Fruit fly (Drosophila melanogaster): ENCODE measurements around the gene CG18528.

CG18528 gene

DNA sequence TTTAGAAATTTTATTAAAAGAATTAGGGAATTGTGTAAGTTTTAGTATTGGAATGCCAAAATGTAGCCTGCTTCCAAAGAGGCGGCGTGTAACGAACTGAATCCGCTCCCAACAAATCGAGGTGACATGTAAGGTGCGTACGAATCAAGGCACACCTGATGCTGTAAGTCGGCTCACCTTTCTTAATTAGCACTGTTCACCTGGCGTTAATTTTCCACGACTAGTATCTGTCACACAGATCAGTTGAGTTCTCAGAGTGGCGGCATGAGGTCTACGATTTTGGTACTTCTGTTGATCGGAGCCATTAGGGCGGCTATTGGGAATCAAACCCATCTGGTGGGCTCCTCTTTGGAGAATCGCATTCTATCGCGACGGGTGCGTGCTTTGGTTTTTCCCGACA lies 1.6 kb upstream of the CG18528 start, which contains the start of the genes CG5762 and CG33339:
TSS of gene CG5762 (minus strand) at position 101 of the 400 bp plus-strand sequence.
TSS of gene CG33339 (plus strand) at position 265 of the 400 bp plus-strand sequence.
- TF ChIP-seq Crg-1 (GFP tag; optimal IDR thresholded peaks at IDR 0.05) (no peak), Mnt (GFP tag; optimal IDR thresholded peaks at IDR 0.05) (no peak)

DNA sequence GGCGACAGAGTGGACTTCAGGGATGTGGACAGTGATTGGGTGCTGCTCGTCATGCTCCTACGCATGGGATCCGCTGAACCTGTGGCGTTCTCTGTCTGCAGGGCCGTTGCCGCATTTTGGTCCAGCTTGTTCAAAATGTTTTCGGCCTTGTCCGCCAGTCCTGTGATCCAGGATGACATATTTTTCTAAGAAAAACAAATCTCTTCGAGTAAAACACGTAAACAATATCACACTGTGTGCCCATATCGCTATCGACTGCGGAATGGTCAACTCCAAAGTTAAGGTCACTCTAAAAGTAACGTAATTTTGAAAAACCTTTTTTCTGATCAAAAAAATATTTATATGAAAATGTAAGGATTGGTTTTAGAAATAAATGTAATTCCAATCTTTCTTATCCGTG lies 2.2 kb downstream of the CG18528 start, which contains the start of gene Golgin84:
TSS of gene Golgin84 (minus strand) at position 241 of the 400 bp plus-strand sequence.
- TF ChIP-seq CG33017 (tag; optimal IDR thresholded peaks at IDR 0.05) (no peak), CG14711 (tag; optimal IDR thresholded peaks at IDR 0.05) (no peak), Clk (GFP tag; optimal IDR thresholded peaks at IDR 0.05) (no peak), bab1 (GFP tag; optimal IDR thresholded peaks at IDR 0.05) (no peak)

dm6 chr3R:24353448-24353847 lies 6.5 kb downstream of the CG18528 start:
- TF ChIP-seq cnc (optimal IDR thresholded peaks at IDR 0.05) = no peak
- TF ChIP-seq CG11617 (GFP tag; optimal IDR thresholded peaks at IDR 0.05) = no peak
- TF ChIP-seq toe (GFP tag; optimal IDR thresholded peaks at IDR 0.05) = no peak

- TF ChIP-seq Hr96 (GFP tag; optimal IDR thresholded peaks at IDR 0.05) (peak; percentile 46), Mnt (GFP tag; optimal IDR thresholded peaks at IDR 0.05) (peak; percentile 48), CG33017 (tag; optimal IDR thresholded peaks at IDR 0.05) (no peak), pad (GFP tag; optimal IDR thresholded peaks at IDR 0.05) (peak; percentile 14), kay (GFP tag; ENCODE audit: borderline replicate concordance) (no peak), bab1 (GFP tag; optimal IDR thresholded peaks at IDR 0.05) (peak; percentile 23), cic (GFP tag; optimal IDR thresholded peaks at IDR 0.05) (no peak), toe (GFP tag; optimal IDR thresholded peaks at IDR 0.05) (no peak), cnc (optimal IDR thresholded peaks at IDR 0.05) (no peak), CG7101 (tag; optimal IDR thresholded peaks at IDR 0.05) (peak; percentile 59), CG12768 (GFP tag; optimal IDR thresholded peaks at IDR 0.05) (peak; percentile 19), CG1620 (GFP tag; optimal IDR thresholded peaks at IDR 0.05) (peak; percentile 31), CG7045 (GFP tag; optimal IDR thresholded peaks at IDR 0.05) (no peak), ovo (GFP tag; optimal IDR thresholded peaks at IDR 0.05) (peak; percentile 19), Clk (GFP tag; optimal IDR thresholded peaks at IDR 0.05) (no peak), tj (GFP tag; optimal IDR thresholded peaks at IDR 0.05) (no peak), CG5204 (GFP tag; optimal IDR thresholded peaks at IDR 0.05) (no peak), CG14711 (tag; optimal IDR thresholded peaks at IDR 0.05) (peak; percentile 93), CG11617 (GFP tag; optimal IDR thresholded peaks at IDR 0.05) (peak; percentile 66), Crg-1 (GFP tag; optimal IDR thresholded peaks at IDR 0.05) (no peak)
These were observed 11.3 kb downstream of the CG18528 start, which contains the start of the genes CG5746 and CG6454 for dm6 chr3R:24348420-24349190. CG5746 (minus strand) TSS chr3R:24348791. CG6454 (plus strand) TSS chr3R:24349182.

dm6 chr3R:24341251-24341650 lies 18.7 kb downstream of the CG18528 start, which contains the start of gene Ms:
Ms (plus strand) TSS chr3R:24341551.
- TF ChIP-seq ovo (GFP tag; optimal IDR thresholded peaks at IDR 0.05) (no peak), CG7045 (GFP tag; optimal IDR thresholded peaks at IDR 0.05) (no peak), CG33017 (tag; optimal IDR thresholded peaks at IDR 0.05) (no peak), CG1620 (GFP tag; optimal IDR thresholded peaks at IDR 0.05) (no peak), CG7101 (tag; optimal IDR thresholded peaks at IDR 0.05) (no peak), CG14711 (tag; optimal IDR thresholded peaks at IDR 0.05) (no peak), tj (GFP tag; optimal IDR thresholded peaks at IDR 0.05) (no peak)

DNA sequence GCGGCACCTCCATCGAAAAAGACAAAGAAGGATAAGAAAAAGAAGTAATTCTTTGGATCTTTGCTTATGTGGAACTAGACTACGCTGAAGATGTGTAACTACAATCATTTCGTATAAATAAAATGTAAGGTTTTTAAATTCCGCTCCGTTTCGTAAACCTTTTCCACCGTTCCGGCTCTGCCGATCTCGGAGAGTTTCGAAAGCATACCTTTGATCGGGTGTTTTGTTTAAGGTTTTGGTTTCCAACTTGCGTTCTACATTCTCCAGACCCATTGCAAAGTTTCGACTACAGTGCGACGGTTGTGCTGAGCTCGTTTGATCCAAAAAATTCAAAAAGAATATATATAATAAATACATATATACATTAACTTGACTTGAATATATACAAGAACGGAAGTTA lies 23.3 kb downstream of the CG18528 start, which contains the start of gene CG6432:
TSS of gene CG6432 (plus strand) at position 301 of the 400 bp plus-strand sequence.
- TF ChIP-seq ovo (GFP tag; optimal IDR thresholded peaks at IDR 0.05) (no peak), CG14711 (tag; optimal IDR thresholded peaks at IDR 0.05) (no peak), pad (GFP tag; optimal IDR thresholded peaks at IDR 0.05) (no peak), CG11617 (GFP tag; optimal IDR thresholded peaks at IDR 0.05) (no peak), toe (GFP tag; optimal IDR thresholded peaks at IDR 0.05) (no peak), tj (GFP tag; optimal IDR thresholded peaks at IDR 0.05) (no peak)

dm6 chr3R:24333182-24333808 lies 26.6 kb downstream of the CG18528 start, which contains the start of the genes Rrp5 and Dis3:
Rrp5 (minus strand) TSS chr3R:24333316.
Dis3 (plus strand) TSS chr3R:24333433.
- TF ChIP-seq Clk (GFP tag; optimal IDR thresholded peaks at IDR 0.05) = no peak
- TF ChIP-seq CG7101 (tag; optimal IDR thresholded peaks at IDR 0.05) = no peak
- no peak for TF ChIP-seq tj (GFP tag; optimal IDR thresholded peaks at IDR 0.05)
- TF ChIP-seq CG1620 (GFP tag; optimal IDR thresholded peaks at IDR 0.05) = peak; percentile 20
- TF ChIP-seq CG12768 (GFP tag; optimal IDR thresholded peaks at IDR 0.05) = no peak
- peak; percentile 99 for TF ChIP-seq Mnt (GFP tag; optimal IDR thresholded peaks at IDR 0.05)
- no peak for TF ChIP-seq kay (GFP tag; ENCODE audit: borderline replicate concordance)
- TF ChIP-seq CG11617 (GFP tag; optimal IDR thresholded peaks at IDR 0.05) = peak; percentile 15
- peak; percentile 11 for TF ChIP-seq pad (GFP tag; optimal IDR thresholded peaks at IDR 0.05)
- no peak for TF ChIP-seq cnc (optimal IDR thresholded peaks at IDR 0.05)
- no peak for TF ChIP-seq CG14711 (tag; optimal IDR thresholded peaks at IDR 0.05)
- TF ChIP-seq cic (GFP tag; optimal IDR thresholded peaks at IDR 0.05) = peak; percentile 30
- TF ChIP-seq Crg-1 (GFP tag; optimal IDR thresholded peaks at IDR 0.05) = no peak
- no peak for TF ChIP-seq toe (GFP tag; optimal IDR thresholded peaks at IDR 0.05)
- TF ChIP-seq Hr96 (GFP tag; optimal IDR thresholded peaks at IDR 0.05) = no peak
- TF ChIP-seq CG33017 (tag; optimal IDR thresholded peaks at IDR 0.05) = no peak
- no peak for TF ChIP-seq CG5204 (GFP tag; optimal IDR thresholded peaks at IDR 0.05)
- peak; percentile 16 for TF ChIP-seq ovo (GFP tag; optimal IDR thresholded peaks at IDR 0.05)
- TF ChIP-seq bab1 (GFP tag; optimal IDR thresholded peaks at IDR 0.05) = peak; percentile 4
- TF ChIP-seq CG7045 (GFP tag; optimal IDR thresholded peaks at IDR 0.05) = no peak
